Fruit fly (Drosophila melanogaster) whole organism: ENCODE results near the gene frm.

Source experiments
- CG8478 ChIP-seq: fragments of >200 bp; optimal IDR thresholded peaks from 2 replicates; lab custom pipeline; 2018; ENCODE audit warnings: inconsistent platforms
- Dll ChIP-seq: fragments of >200 bp; optimal IDR thresholded peaks from 2 replicates; lab custom pipeline; 2017
- EcR ChIP-seq, 2 experiments: fragments of >200 bp; optimal IDR thresholded peaks; 2 replicates each; lab custom pipeline; 2017; ENCODE audit warnings: missing biosample characterization in 2 of 2, missing genetic modification characterization in 2 of 2, missing genetic modification reagents in 2 of 2
- pan ChIP-seq: fragments of >200 bp; optimal IDR thresholded peaks from 2 replicates; lab custom pipeline; 2017
- psq ChIP-seq: fragments of >200 bp; optimal IDR thresholded peaks from 2 replicates; lab custom pipeline; 2017
- usp ChIP-seq: fragments of >200 bp; optimal IDR thresholded peaks from 2 replicates; lab custom pipeline; 2017; ENCODE audit warnings: missing biosample characterization, missing genetic modification characterization, mixed read lengths

- TF ChIP-seq psq (lab: Kevin White, UChicago), result no peak
- TF ChIP-seq EcR (GFP tag; optimal IDR thresholded peaks at IDR 0.05; lab: Kevin White, UChicago), result no peak
- no peak for TF ChIP-seq Dll (lab: Kevin White, UChicago)
- no peak for TF ChIP-seq CG8478 (lab: Kevin White, UChicago)
- no peak for TF ChIP-seq pan
- TF ChIP-seq usp (GFP tag; lab: Kevin White, UChicago), result no peak
These were observed 8.1 kb downstream of the frm start for dm6 chr3L:5542772-5543371.
